Fruit fly (Drosophila melanogaster) whole organism, embryonic: ENCODE results near the gene CG14853.

Experiments
- Adf1 ChIP-seq: fragments of 200-800 bp; sonication (Bioruptor generic); IDR thresholded peaks from 2 replicates; pipeline ENCODE4 v1.3.6; 2022; ENCODE audit warnings: missing biosample characterization, missing genetic modification characterization
- Bdp1 ChIP-seq: fragments of 200-800 bp; sonication (Bioruptor generic); optimal IDR thresholded peaks from 3 replicates; lab custom pipeline; 2016; ENCODE audit warnings: missing biosample characterization, missing genetic modification characterization
- Bgb ChIP-seq: fragments of 200-800 bp; sonication (Bioruptor generic); IDR thresholded peaks from 2 replicates; pipeline ENCODE4 v1.3.6; 2022; ENCODE audit warnings: missing biosample characterization, missing genetic modification characterization; ENCODE audit not compliant: partially characterized antibody
- CG10267 ChIP-seq: fragments of 200-800 bp; sonication (Bioruptor generic); optimal IDR thresholded peaks from 2 replicates; lab custom pipeline; 2018; ENCODE audit warnings: missing biosample characterization, mild to moderate bottlenecking, missing genetic modification characterization, moderate library complexity
- CG10565 ChIP-seq: fragments of 200-800 bp; sonication (Bioruptor generic); optimal IDR thresholded peaks from 3 replicates; lab custom pipeline; 2016; ENCODE audit warnings: missing biosample characterization, mild to moderate bottlenecking, missing genetic modification characterization
- CG11093 ChIP-seq: fragments of 200-800 bp; sonication (Bioruptor generic); IDR thresholded peaks from 3 replicates; pipeline ENCODE4 v1.3.6; 2022; ENCODE audit warnings: missing biosample characterization, missing genetic modification characterization
- CG11696 ChIP-seq: fragments of 200-800 bp; sonication (Bioruptor generic); IDR thresholded peaks from 2 replicates; pipeline ENCODE4 v1.3.6; 2022; ENCODE audit warnings: missing biosample characterization, missing genetic modification characterization
- CG11723 ChIP-seq: fragments of 200-800 bp; sonication (Bioruptor generic); optimal IDR thresholded peaks from 2 replicates; lab custom pipeline; 2017; ENCODE audit warnings: missing biosample characterization, mild to moderate bottlenecking, missing genetic modification characterization
- CG12155 ChIP-seq: fragments of 200-800 bp; sonication (Bioruptor generic); optimal IDR thresholded peaks from 3 replicates; lab custom pipeline; 2016; ENCODE audit warnings: missing biosample characterization, missing genetic modification characterization
- CG13296 ChIP-seq: fragments of 200-800 bp; sonication (Bioruptor generic); optimal IDR thresholded peaks from 3 replicates; lab custom pipeline; 2018; ENCODE audit warnings: missing biosample characterization, mild to moderate bottlenecking, missing genetic modification characterization
- CG1602 ChIP-seq: fragments of 200-800 bp; sonication (Bioruptor generic); optimal IDR thresholded peaks from 3 replicates; lab custom pipeline; 2016; ENCODE audit warnings: missing biosample characterization, missing genetic modification characterization
- CG16813 ChIP-seq: fragments of 200-800 bp; sonication (Bioruptor generic); IDR thresholded peaks from 3 replicates; pipeline ENCODE4 v1.3.6; 2022; ENCODE audit warnings: missing biosample characterization, missing genetic modification characterization; ENCODE audit not compliant: partially characterized antibody
- CG17568 ChIP-seq: fragments of 200-800 bp; sonication (Bioruptor generic); optimal IDR thresholded peaks from 2 replicates; lab custom pipeline; 2018; ENCODE audit warnings: missing biosample characterization, mild to moderate bottlenecking, missing genetic modification characterization, moderate library complexity
- CG17912 ChIP-seq: fragments of 200-800 bp; sonication (Bioruptor generic); optimal IDR thresholded peaks from 2 replicates; lab custom pipeline; 2018; ENCODE audit warnings: missing biosample characterization, mild to moderate bottlenecking, missing genetic modification characterization
- CG18764 ChIP-seq: fragments of 200-800 bp; sonication (Bioruptor generic); optimal IDR thresholded peaks from 3 replicates; lab custom pipeline; 2016; ENCODE audit warnings: missing biosample characterization, missing genetic modification characterization
- CG2202 ChIP-seq: fragments of 200-800 bp; sonication (Bioruptor generic); optimal IDR thresholded peaks from 2 replicates; lab custom pipeline; 2018; ENCODE audit warnings: missing biosample characterization, mild to moderate bottlenecking, missing genetic modification characterization
- CG2875 ChIP-seq: fragments of 200-800 bp; sonication (Bioruptor generic); optimal IDR thresholded peaks from 2 replicates; lab custom pipeline; 2017; ENCODE audit warnings: missing biosample characterization, mild to moderate bottlenecking, missing genetic modification characterization, missing genetic modification reagents
- CG4328 ChIP-seq: fragments of 200-800 bp; sonication (Bioruptor generic); optimal IDR thresholded peaks from 3 replicates; lab custom pipeline; 2017; ENCODE audit warnings: missing biosample characterization, missing genetic modification reagents, missing genetic modification characterization
- CG4820 ChIP-seq: fragments of 200-800 bp; sonication (Bioruptor generic); optimal IDR thresholded peaks from 3 replicates; lab custom pipeline; 2016; ENCODE audit warnings: missing biosample characterization, missing genetic modification characterization
- CG4854 ChIP-seq: fragments of 200-800 bp; sonication (Bioruptor generic); optimal IDR thresholded peaks from 2 replicates; lab custom pipeline; 2016; ENCODE audit warnings: missing biosample characterization, missing genetic modification characterization, inconsistent platforms
- CG8281 ChIP-seq: fragments of 200-800 bp; sonication (Bioruptor generic); optimal IDR thresholded peaks from 2 replicates; lab custom pipeline; 2018; ENCODE audit warnings: missing biosample characterization, mild to moderate bottlenecking, missing genetic modification characterization, moderate library complexity
- CG9817 ChIP-seq: fragments of 200-800 bp; sonication (Bioruptor generic); optimal IDR thresholded peaks from 2 replicates; lab custom pipeline; 2018; ENCODE audit warnings: missing biosample characterization, mild to moderate bottlenecking, missing genetic modification characterization, moderate library complexity
- Drgx ChIP-seq: fragments of 200-800 bp; sonication (Bioruptor generic); IDR thresholded peaks from 2 replicates; pipeline ENCODE4 v1.3.6; 2022; ENCODE audit warnings: missing biosample characterization, missing genetic modification characterization
- HLH54F ChIP-seq: fragments of 200-800 bp; sonication (Bioruptor generic); optimal IDR thresholded peaks from 3 replicates; lab custom pipeline; 2016; ENCODE audit warnings: missing biosample characterization, missing genetic modification characterization
- Hand ChIP-seq: fragments of 200-800 bp; sonication (Bioruptor generic); optimal IDR thresholded peaks from 2 replicates; lab custom pipeline; 2017; ENCODE audit warnings: mild to moderate bottlenecking, missing biosample characterization, missing genetic modification reagents, missing genetic modification characterization
- Hr78 ChIP-seq, 2 experiments: fragments of 200-800 bp in 1 of 2; fragments of >200 bp in 1 of 2; sonication (Bioruptor generic) in 1 of 2; optimal IDR thresholded peaks; 2 replicates each; lab custom pipeline; 2017 to 2019; ENCODE audit warnings: missing biosample characterization in 2 of 2, missing genetic modification characterization in 2 of 2, mild to moderate bottlenecking in 1 of 2, moderate library complexity in 1 of 2
- Lhr ChIP-seq: fragments of 200-800 bp; sonication (Bioruptor generic); optimal IDR thresholded peaks from 3 replicates; lab custom pipeline; 2017; ENCODE audit warnings: mild to moderate bottlenecking, missing biosample characterization, missing genetic modification reagents, missing genetic modification characterization
- Neu2 ChIP-seq: fragments of 200-800 bp; sonication (Bioruptor generic); optimal IDR thresholded peaks from 3 replicates; lab custom pipeline; 2016; ENCODE audit warnings: missing biosample characterization, missing genetic modification characterization, borderline replicate concordance
- Rx ChIP-seq: fragments of 200-800 bp; sonication (Bioruptor generic); IDR thresholded peaks from 2 replicates; pipeline ENCODE4 v1.3.6; 2022; ENCODE audit warnings: missing biosample characterization, missing genetic modification characterization
- Sin3A ChIP-seq: fragments of >200 bp; optimal IDR thresholded peaks from 2 replicates; lab custom pipeline; 2018
- Ssrp ChIP-seq: fragments of 200-800 bp; sonication (Bioruptor generic); optimal IDR thresholded peaks from 2 replicates; lab custom pipeline; 2018; ENCODE audit warnings: missing biosample characterization, mild to moderate bottlenecking, missing genetic modification characterization, moderate library complexity
- Tbp ChIP-seq: fragments of >200 bp; optimal IDR thresholded peaks from 2 replicates; lab custom pipeline; 2018; ENCODE audit warnings: missing biosample characterization, missing genetic modification characterization
- YL-1 ChIP-seq: fragments of 200-800 bp; sonication (Bioruptor generic); optimal IDR thresholded peaks from 3 replicates; lab custom pipeline; 2017; ENCODE audit warnings: missing biosample characterization, mild to moderate bottlenecking, missing genetic modification characterization
- bowl ChIP-seq: fragments of 200-800 bp; sonication (Bioruptor generic); IDR thresholded peaks from 2 replicates; pipeline ENCODE4 v1.3.6; 2022; ENCODE audit warnings: missing biosample characterization, missing genetic modification characterization
- caup ChIP-seq: fragments of 200-800 bp; sonication (Bioruptor generic); optimal IDR thresholded peaks from 3 replicates; lab custom pipeline; 2017; ENCODE audit warnings: missing biosample characterization, mild to moderate bottlenecking, missing genetic modification characterization, moderate library complexity; ENCODE audit not compliant: severe bottlenecking
- chm ChIP-seq: fragments of 200-800 bp; sonication (Bioruptor generic); IDR thresholded peaks from 2 replicates; pipeline ENCODE4 v1.3.6; 2022; ENCODE audit warnings: missing biosample characterization, missing genetic modification characterization
- dpn ChIP-seq, 2 experiments: fragments of 200-800 bp; sonication (Bioruptor generic); optimal IDR thresholded peaks; 3 replicates each; lab custom pipeline; 2016; ENCODE audit warnings: missing biosample characterization in 2 of 2, missing genetic modification characterization in 2 of 2
- eyg ChIP-seq: fragments of 200-800 bp; sonication (Bioruptor generic); optimal IDR thresholded peaks from 3 replicates; lab custom pipeline; 2016; ENCODE audit warnings: missing biosample characterization, missing genetic modification characterization
- mld ChIP-seq: fragments of 200-800 bp; sonication (Bioruptor generic); IDR thresholded peaks from 3 replicates; pipeline ENCODE4 v1.3.6; 2022; ENCODE audit warnings: missing biosample characterization, missing genetic modification characterization; ENCODE audit not compliant: partially characterized antibody
- prd ChIP-seq, 3 experiments: fragments of >200 bp in 2 of 3; fragments of 200-800 bp in 1 of 3; sonication (Bioruptor generic) in 1 of 3; optimal IDR thresholded peaks in 2 of 3; IDR thresholded peaks in 1 of 3; 2 replicates in 2 of 3; 3 replicates in 1 of 3; pipeline versions ENCODE4 v1.3.6 to Lab custom; 2017 to 2022; ENCODE audit warnings: missing biosample characterization in 1 of 3, missing genetic modification characterization in 1 of 3
- pzg ChIP-seq: fragments of 200-800 bp; sonication (Bioruptor generic); optimal IDR thresholded peaks from 3 replicates; lab custom pipeline; 2018; ENCODE audit warnings: missing biosample characterization, mild to moderate bottlenecking, missing genetic modification characterization, moderate library complexity
- slp2 ChIP-seq: fragments of 200-800 bp; sonication (Bioruptor generic); optimal IDR thresholded peaks from 2 replicates; lab custom pipeline; 2016; ENCODE audit warnings: missing biosample characterization, missing genetic modification characterization
- tin ChIP-seq: fragments of 200-800 bp; sonication (Bioruptor generic); optimal IDR thresholded peaks from 3 replicates; lab custom pipeline; 2016; ENCODE audit warnings: missing biosample characterization, missing genetic modification characterization
- tio ChIP-seq: fragments of 200-800 bp; sonication (Bioruptor generic); optimal IDR thresholded peaks from 2 replicates; lab custom pipeline; 2017; ENCODE audit warnings: missing biosample characterization, missing genetic modification characterization, inconsistent platforms
- unc-4 ChIP-seq: fragments of 200-800 bp; sonication (Bioruptor generic); IDR thresholded peaks from 2 replicates; pipeline ENCODE4 v1.3.6; 2022; ENCODE audit warnings: missing biosample characterization, missing genetic modification characterization; ENCODE audit not compliant: partially characterized antibody
- vfl ChIP-seq: fragments of 200-800 bp; sonication (Bioruptor generic); optimal IDR thresholded peaks from 2 replicates; lab custom pipeline; 2016; ENCODE audit warnings: missing biosample characterization, missing genetic modification characterization
- zf30C ChIP-seq: fragments of 200-800 bp; sonication (Bioruptor generic); optimal IDR thresholded peaks from 3 replicates; lab custom pipeline; 2018; ENCODE audit warnings: missing biosample characterization, mild to moderate bottlenecking, missing genetic modification characterization
- zfh2 ChIP-seq: fragments of 200-800 bp; sonication (Bioruptor generic); optimal IDR thresholded peaks from 2 replicates; lab custom pipeline; 2016; ENCODE audit warnings: missing biosample characterization, missing genetic modification characterization

The CG14853 gene

dm6 chr3R:14608892-14609692, at the start of gene CG14853 (continued):
- TF ChIP-seq prd (optimal IDR thresholded peaks at IDR 0.05; lab: Kevin White, UChicago) = no peak
- TF ChIP-seq prd (GFP tag; IDR thresholded peaks at IDR 0.05; lab: Robert Waterston, UW) = peak; percentile 78
- TF ChIP-seq tio (GFP tag; lab: Kevin White, UChicago) = peak; percentile 79
- no peak for TF ChIP-seq unc-4 (GFP tag; lab: Robert Waterston, UW)
- TF ChIP-seq CG16813 (GFP tag; lab: Robert Waterston, UW) = no peak
- TF ChIP-seq Tbp (GFP tag; lab: Kevin White, UChicago) = no peak
- TF ChIP-seq Lhr (GFP tag; lab: Kevin White, UChicago) = peak; percentile 22
- TF ChIP-seq caup (GFP tag; lab: Kevin White, UChicago) = peak; percentile 81
- peak; percentile 79 for TF ChIP-seq CG13296 (GFP tag; lab: Kevin White, UChicago)
- TF ChIP-seq Drgx (GFP tag; lab: Robert Waterston, UW) = no peak; the same call in 1 of the 2 replicates
- peak; percentile 32 for TF ChIP-seq tin
- TF ChIP-seq CG1602 (GFP tag; lab: Kevin White, UChicago) = peak; percentile 81
- no peak for TF ChIP-seq Bgb (GFP tag; lab: Robert Waterston, UW)
- peak; percentile 61 for TF ChIP-seq Rx (GFP tag; lab: Robert Waterston, UW)
- TF ChIP-seq dpn (GFP tag; optimal IDR thresholded peaks at IDR 0.05; lab: Kevin White, UChicago) = peak in 1 of 2 experiments; percentile 84
- TF ChIP-seq CG11696 = 0 out of 2 replicates have a peak, but pooled peaks have one; percentile 31
- TF ChIP-seq CG11093 (GFP tag; lab: Robert Waterston, UW) = 0 out of 3 replicates have a peak, but pooled peaks have one; percentile 45
- TF ChIP-seq zfh2 (GFP tag; lab: Kevin White, UChicago) = no peak
- no peak for TF ChIP-seq zf30C
- TF ChIP-seq CG10267 = peak; percentile 68
- TF ChIP-seq pzg (GFP tag; lab: Kevin White, UChicago) = no peak
- peak; percentile 78 for TF ChIP-seq chm (GFP tag; lab: Robert Waterston, UW)
- TF ChIP-seq Ssrp (tag; lab: Kevin White, UChicago) = peak; percentile 92
- peak; percentile 63 for TF ChIP-seq CG17568 (GFP tag; lab: Kevin White, UChicago)
- TF ChIP-seq bowl (GFP tag; lab: Robert Waterston, UW) = peak; percentile 61; the same call in 1 of the 2 replicates
- TF ChIP-seq CG4328 (GFP tag; lab: Kevin White, UChicago) = peak; percentile 62
- TF ChIP-seq CG11723 = peak; percentile 30
- no peak for TF ChIP-seq mld
- TF ChIP-seq Neu2 (GFP tag; lab: Kevin White, UChicago) = no peak
- TF ChIP-seq vfl (GFP tag; lab: Kevin White, UChicago) = no peak
- peak; percentile 60 for TF ChIP-seq CG17912 (GFP tag; lab: Kevin White, UChicago)
- no peak for TF ChIP-seq CG4854 (GFP tag; lab: Kevin White, UChicago)
- peak; percentile 29 for TF ChIP-seq CG8281 (tag; lab: Kevin White, UChicago)
- no peak for TF ChIP-seq slp2
- TF ChIP-seq CG4820 = no peak
- peak; percentile 4 for TF ChIP-seq eyg
- TF ChIP-seq YL-1 = peak; percentile 9
- no peak for TF ChIP-seq HLH54F (GFP tag; lab: Kevin White, UChicago)
- peak; percentile 57 for TF ChIP-seq CG2875 (GFP tag; lab: Kevin White, UChicago)
- no peak for TF ChIP-seq CG10565 (GFP tag; lab: Kevin White, UChicago)
- peak; percentile 42; the same call in 1 of the 2 replicates for TF ChIP-seq Adf1 (GFP tag; lab: Robert Waterston, UW)
- TF ChIP-seq CG9817 (tag; lab: Kevin White, UChicago) = peak; percentile 48
- TF ChIP-seq CG2202 = peak; percentile 12
- no peak for TF ChIP-seq Bdp1 (GFP tag; lab: Kevin White, UChicago)
- peak; percentile 72 for TF ChIP-seq Hand
- TF ChIP-seq CG12155 (GFP tag; lab: Kevin White, UChicago) = peak; percentile 73
- peak; percentile 2 for TF ChIP-seq CG18764 (GFP tag; lab: Kevin White, UChicago)
- TF ChIP-seq Hr78 (GFP tag; optimal IDR thresholded peaks at IDR 0.05; lab: Kevin White, UChicago) = no peak
- TF ChIP-seq Sin3A (lab: Kevin White, UChicago) = no peak
